Fruit fly (Drosophila melanogaster): Measurements from ENCODE around the gene fkh.

The fkh gene

DNA sequence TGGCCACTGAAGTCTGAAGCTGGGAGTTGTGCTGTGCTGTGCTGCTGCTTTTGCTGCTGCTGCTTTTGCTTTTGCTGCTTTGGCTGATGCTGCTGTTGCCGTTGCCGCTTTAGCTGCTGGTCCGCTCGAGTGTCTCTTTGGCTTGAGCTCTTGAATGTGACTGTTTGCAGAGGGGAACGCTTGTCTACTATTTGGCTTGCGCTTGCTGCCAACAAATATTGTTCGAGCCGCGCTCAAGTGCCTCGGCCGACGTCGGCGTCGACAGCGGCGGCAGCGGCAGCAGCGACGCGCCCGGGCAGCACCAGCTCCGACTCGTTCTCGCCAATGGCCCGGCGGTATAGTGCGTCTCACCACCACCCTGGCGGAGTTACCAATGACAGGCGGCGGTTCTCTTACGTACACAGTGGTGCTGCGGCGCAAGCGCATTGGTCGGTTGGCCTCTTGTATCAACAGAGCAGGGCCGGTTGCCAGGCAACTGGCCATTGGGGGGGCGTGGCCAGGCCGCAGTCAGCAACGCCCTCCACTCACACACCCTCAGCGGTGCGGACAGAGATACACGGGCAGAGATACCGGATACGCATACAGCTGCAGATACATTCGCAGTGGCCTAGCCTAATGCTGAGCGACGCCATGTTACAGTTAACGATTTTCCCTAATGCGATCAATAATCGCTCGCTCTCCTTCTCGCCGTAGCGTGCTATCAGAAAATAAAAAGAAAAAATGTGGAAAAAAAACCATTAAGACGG is at the start of gene fkh:
Gene fkh, minus strand, starts transcription at position 189 of the 746 bp plus-strand sequence.
- TF ChIP-seq CG14711 (tag; optimal IDR thresholded peaks at IDR 0.05) (peak; percentile 82), CG7101 (tag; optimal IDR thresholded peaks at IDR 0.05) (peak; percentile 91), CG33017 (tag; optimal IDR thresholded peaks at IDR 0.05) (peak; percentile 88), pad (GFP tag; optimal IDR thresholded peaks at IDR 0.05) (peak; percentile 92), bab1 (GFP tag; optimal IDR thresholded peaks at IDR 0.05) (no peak), CG12768 (GFP tag; optimal IDR thresholded peaks at IDR 0.05) (peak; percentile 99), CG1620 (GFP tag; optimal IDR thresholded peaks at IDR 0.05) (peak; percentile 96), cnc (optimal IDR thresholded peaks at IDR 0.05) (no peak), CG5204 (GFP tag; optimal IDR thresholded peaks at IDR 0.05) (peak; percentile 92), toe (GFP tag; optimal IDR thresholded peaks at IDR 0.05) (peak; percentile 87), tj (GFP tag; optimal IDR thresholded peaks at IDR 0.05) (peak; percentile 79), Clk (GFP tag; optimal IDR thresholded peaks at IDR 0.05) (peak; percentile 97), CG7045 (GFP tag; optimal IDR thresholded peaks at IDR 0.05) (peak; percentile 98), Crg-1 (GFP tag; optimal IDR thresholded peaks at IDR 0.05) (peak; percentile 100), Hr96 (GFP tag; optimal IDR thresholded peaks at IDR 0.05) (peak; percentile 96), Mnt (GFP tag; optimal IDR thresholded peaks at IDR 0.05) (peak; percentile 97), ovo (GFP tag; optimal IDR thresholded peaks at IDR 0.05) (peak; percentile 99), cic (GFP tag; optimal IDR thresholded peaks at IDR 0.05) (peak; percentile 98), kay (GFP tag; ENCODE audit: borderline replicate concordance) (peak; percentile 92), CG11617 (GFP tag; optimal IDR thresholded peaks at IDR 0.05) (peak; percentile 97)

DNA sequence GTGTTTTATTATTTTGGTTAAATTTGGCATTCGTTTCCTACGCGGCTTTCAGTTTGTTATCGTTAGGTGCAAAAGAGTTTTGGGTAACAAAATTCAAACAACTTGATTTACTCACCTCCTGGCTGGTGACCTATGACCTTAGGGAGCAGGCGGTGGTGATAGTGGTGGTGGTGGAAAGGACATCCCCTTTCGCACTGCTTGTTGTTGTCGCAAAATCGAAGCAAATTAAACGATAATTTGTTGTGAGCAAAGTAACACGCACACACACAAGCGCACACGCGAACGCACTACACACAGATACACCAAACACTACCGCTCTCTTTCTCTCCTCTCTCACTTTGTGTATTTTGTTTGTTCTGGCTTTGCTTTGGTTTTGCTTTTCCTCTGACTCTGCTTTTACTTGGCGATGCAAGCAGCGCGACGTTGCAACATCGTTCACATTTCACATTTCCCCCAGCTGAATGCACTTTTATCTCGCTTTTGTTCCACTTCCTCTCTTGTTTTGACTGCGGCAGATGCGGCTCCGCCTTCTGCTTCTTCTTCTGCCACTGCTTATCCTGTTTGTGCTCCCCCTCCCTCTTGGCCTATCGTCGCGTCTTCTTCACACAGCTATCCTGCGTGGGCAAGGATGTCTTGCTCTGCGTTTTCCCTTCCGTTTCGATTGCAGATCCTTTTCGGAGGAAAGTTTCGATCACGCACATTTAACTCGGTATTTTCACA is 49.4 kb upstream of the fkh start:
- TF ChIP-seq tj (GFP tag; optimal IDR thresholded peaks at IDR 0.05) (peak; percentile 10), Mnt (GFP tag; optimal IDR thresholded peaks at IDR 0.05) (no peak)

- TF ChIP-seq bab1 (GFP tag; optimal IDR thresholded peaks at IDR 0.05) = peak; percentile 75
- TF ChIP-seq CG33017 (tag; optimal IDR thresholded peaks at IDR 0.05) = peak; percentile 10
- TF ChIP-seq CG1620 (GFP tag; optimal IDR thresholded peaks at IDR 0.05) = no peak
- no peak for TF ChIP-seq Mnt (GFP tag; optimal IDR thresholded peaks at IDR 0.05)
- peak; percentile 32 for TF ChIP-seq CG7101 (tag; optimal IDR thresholded peaks at IDR 0.05)
- peak; percentile 12 for TF ChIP-seq tj (GFP tag; optimal IDR thresholded peaks at IDR 0.05)
- peak; percentile 18 for TF ChIP-seq CG14711 (tag; optimal IDR thresholded peaks at IDR 0.05)
Measured at dm6 chr3R:28633746-28634145, 48.7 kb upstream of the fkh start.

DNA sequence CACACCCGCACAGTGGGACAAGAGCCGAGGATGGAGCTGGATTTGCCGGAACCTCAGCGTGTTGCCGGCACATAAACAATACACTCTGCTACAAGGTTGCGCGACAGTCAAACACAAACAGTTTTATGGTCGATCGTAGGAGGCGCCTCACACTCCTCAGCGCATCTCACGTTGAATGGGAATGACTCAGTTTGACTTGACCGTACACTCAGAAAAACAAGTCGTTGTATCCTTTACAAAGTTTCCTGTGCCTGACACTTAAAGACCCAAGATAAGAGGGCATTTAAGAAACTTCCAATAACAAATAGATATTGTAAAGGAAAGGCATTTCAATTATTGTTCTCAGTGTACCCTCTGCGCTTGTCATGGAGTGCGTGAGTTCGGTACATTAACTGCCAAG is 46.7 kb upstream of the fkh start:
- no peak for TF ChIP-seq CG14711 (tag; optimal IDR thresholded peaks at IDR 0.05)
- TF ChIP-seq CG7045 (GFP tag; optimal IDR thresholded peaks at IDR 0.05) = no peak

- TF ChIP-seq toe (GFP tag; optimal IDR thresholded peaks at IDR 0.05) (no peak), tj (GFP tag; optimal IDR thresholded peaks at IDR 0.05) (no peak), cic (GFP tag; optimal IDR thresholded peaks at IDR 0.05) (no peak), CG11617 (GFP tag; optimal IDR thresholded peaks at IDR 0.05) (no peak), Mnt (GFP tag; optimal IDR thresholded peaks at IDR 0.05) (no peak), CG33017 (tag; optimal IDR thresholded peaks at IDR 0.05) (no peak), CG1620 (GFP tag; optimal IDR thresholded peaks at IDR 0.05) (no peak), CG5204 (GFP tag; optimal IDR thresholded peaks at IDR 0.05) (no peak), CG14711 (tag; optimal IDR thresholded peaks at IDR 0.05) (no peak), kay (GFP tag; ENCODE audit: borderline replicate concordance) (no peak), CG7045 (GFP tag; optimal IDR thresholded peaks at IDR 0.05) (no peak), ovo (GFP tag; optimal IDR thresholded peaks at IDR 0.05) (no peak), cnc (optimal IDR thresholded peaks at IDR 0.05) (no peak), Clk (GFP tag; optimal IDR thresholded peaks at IDR 0.05) (no peak), pad (GFP tag; optimal IDR thresholded peaks at IDR 0.05) (no peak), Crg-1 (GFP tag; optimal IDR thresholded peaks at IDR 0.05) (no peak), bab1 (GFP tag; optimal IDR thresholded peaks at IDR 0.05) (no peak), Hr96 (GFP tag; optimal IDR thresholded peaks at IDR 0.05) (no peak), CG7101 (tag; optimal IDR thresholded peaks at IDR 0.05) (no peak), CG12768 (GFP tag; optimal IDR thresholded peaks at IDR 0.05) (no peak)
Measured at dm6 chr3R:28630861-28631260, 45.8 kb upstream of the fkh start.

DNA sequence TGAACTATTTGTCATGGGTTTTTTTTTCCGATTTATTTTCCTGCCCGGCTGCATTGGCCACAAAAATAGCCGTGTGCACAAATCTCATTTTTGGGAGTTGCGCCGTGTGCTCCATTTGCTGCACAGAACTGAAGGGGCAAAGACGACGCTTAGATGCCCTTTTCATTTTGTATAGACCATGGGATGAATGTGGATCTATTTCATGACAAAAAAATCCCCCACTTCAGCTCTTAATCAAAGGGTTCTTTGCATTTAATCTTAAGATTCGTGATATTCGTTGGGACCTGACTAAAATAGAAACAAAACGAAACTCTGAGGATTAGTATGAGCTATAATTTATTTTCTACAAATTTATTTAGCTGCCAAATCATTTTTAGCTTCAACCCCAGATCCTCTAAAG is 45.0 kb upstream of the fkh start:
- TF ChIP-seq CG12768 (GFP tag; optimal IDR thresholded peaks at IDR 0.05) (no peak), tj (GFP tag; optimal IDR thresholded peaks at IDR 0.05) (no peak), CG11617 (GFP tag; optimal IDR thresholded peaks at IDR 0.05) (no peak), bab1 (GFP tag; optimal IDR thresholded peaks at IDR 0.05) (no peak), CG7045 (GFP tag; optimal IDR thresholded peaks at IDR 0.05) (no peak), Clk (GFP tag; optimal IDR thresholded peaks at IDR 0.05) (no peak), CG7101 (tag; optimal IDR thresholded peaks at IDR 0.05) (no peak), pad (GFP tag; optimal IDR thresholded peaks at IDR 0.05) (no peak), CG5204 (GFP tag; optimal IDR thresholded peaks at IDR 0.05) (no peak), CG1620 (GFP tag; optimal IDR thresholded peaks at IDR 0.05) (no peak), CG33017 (tag; optimal IDR thresholded peaks at IDR 0.05) (no peak), ovo (GFP tag; optimal IDR thresholded peaks at IDR 0.05) (no peak), Crg-1 (GFP tag; optimal IDR thresholded peaks at IDR 0.05) (no peak)
